Worm (Caenorhabditis elegans): Measurements from ENCODE around the gene eor-2.

The eor-2 gene

ce11 chrX:14607770-14608169 lies 5.0 kb downstream of the eor-2 start:
- TF ChIP-seq nhr-28 (tag; optimal IDR thresholded peaks at IDR 0.05), result no peak
- no peak for TF ChIP-seq ceh-39 (tag; optimal IDR thresholded peaks at IDR 0.05)
- TF ChIP-seq ceh-83 (GFP tag; optimal IDR thresholded peaks at IDR 0.05), result no peak
- no peak for TF ChIP-seq lin-32 (GFP tag; optimal IDR thresholded peaks at IDR 0.05)
- no peak for TF ChIP-seq unc-120 (tag; optimal IDR thresholded peaks at IDR 0.05; ENCODE audit: poor library complexity, severe bottlenecking)
- TF ChIP-seq unc-62 (GFP tag; optimal IDR thresholded peaks at IDR 0.05), result no peak
- TF ChIP-seq mab-5 (tag; optimal IDR thresholded peaks at IDR 0.05), result no peak
- TF ChIP-seq hlh-1 (tag; optimal IDR thresholded peaks at IDR 0.05), result no peak
- TF ChIP-seq lin-13 (tag; optimal IDR thresholded peaks at IDR 0.05), result no peak
- TF ChIP-seq sptf-1 (tag; optimal IDR thresholded peaks at IDR 0.05), result no peak
- no peak for TF ChIP-seq ceh-43 (GFP tag; optimal IDR thresholded peaks at IDR 0.05)
- TF ChIP-seq pha-4 (tag; optimal IDR thresholded peaks at IDR 0.05), result no peak
- TF ChIP-seq nhr-76 (tag; optimal IDR thresholded peaks at IDR 0.05), result no peak
- no peak for TF ChIP-seq elt-3 (tag; optimal IDR thresholded peaks at IDR 0.05)
- no peak for TF ChIP-seq ztf-11 (tag; optimal IDR thresholded peaks at IDR 0.05)
- no peak for TF ChIP-seq elt-1 (tag; optimal IDR thresholded peaks at IDR 0.05; ENCODE audit: borderline replicate concordance, insufficient read depth)

DNA sequence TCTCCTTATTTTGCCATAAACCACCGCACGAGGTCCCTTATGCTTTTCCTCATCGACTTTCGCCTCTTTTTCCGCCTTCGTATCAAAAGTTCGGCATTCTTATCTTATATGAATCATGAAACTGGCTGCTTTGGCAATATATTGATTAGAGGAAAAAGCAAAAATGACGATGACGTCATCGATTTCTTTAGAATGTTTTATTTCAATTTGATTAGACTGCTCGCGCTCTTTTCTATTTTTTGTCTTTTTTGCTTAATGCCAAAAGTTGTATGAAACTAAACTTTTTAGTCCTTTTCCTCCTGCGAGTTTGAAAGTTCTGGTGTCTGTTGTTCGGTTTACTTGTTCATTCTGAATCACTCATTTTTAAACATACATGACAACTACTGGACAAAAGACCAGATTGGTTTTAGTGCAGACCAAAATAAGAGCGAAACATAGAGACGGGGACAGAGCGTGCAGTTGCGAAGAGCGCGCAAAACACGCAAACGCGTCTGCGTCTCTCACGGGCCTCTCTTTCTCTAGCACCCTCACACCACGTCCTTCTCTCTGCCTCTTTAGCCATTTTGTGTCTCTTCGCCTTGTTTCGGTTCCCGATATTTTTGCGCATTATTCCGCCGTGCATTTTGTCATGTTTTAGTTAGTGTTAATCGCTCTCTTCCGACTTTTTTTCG lies 7.4 kb downstream of the eor-2 start:
- TF ChIP-seq nhr-237 (tag; optimal IDR thresholded peaks at IDR 0.05) (no peak), pha-4 (tag; optimal IDR thresholded peaks at IDR 0.05) (peak; percentile 35), ceh-43 (GFP tag; optimal IDR thresholded peaks at IDR 0.05) (no peak), hlh-1 (tag; optimal IDR thresholded peaks at IDR 0.05) (peak; percentile 21), ham-2 (GFP tag; optimal IDR thresholded peaks at IDR 0.05) (peak; percentile 30), unc-62 (GFP tag; optimal IDR thresholded peaks at IDR 0.05) (no peak), zip-8 (tag; optimal IDR thresholded peaks at IDR 0.05) (peak; percentile 83), sem-2 (GFP tag; optimal IDR thresholded peaks at IDR 0.05) (no peak), cnd-1 (tag; optimal IDR thresholded peaks at IDR 0.05) (peak; percentile 10), unc-120 (tag; optimal IDR thresholded peaks at IDR 0.05; ENCODE audit: poor library complexity, severe bottlenecking) (peak; percentile 61), M03D4.4 (tag; optimal IDR thresholded peaks at IDR 0.05) (no peak)

DNA sequence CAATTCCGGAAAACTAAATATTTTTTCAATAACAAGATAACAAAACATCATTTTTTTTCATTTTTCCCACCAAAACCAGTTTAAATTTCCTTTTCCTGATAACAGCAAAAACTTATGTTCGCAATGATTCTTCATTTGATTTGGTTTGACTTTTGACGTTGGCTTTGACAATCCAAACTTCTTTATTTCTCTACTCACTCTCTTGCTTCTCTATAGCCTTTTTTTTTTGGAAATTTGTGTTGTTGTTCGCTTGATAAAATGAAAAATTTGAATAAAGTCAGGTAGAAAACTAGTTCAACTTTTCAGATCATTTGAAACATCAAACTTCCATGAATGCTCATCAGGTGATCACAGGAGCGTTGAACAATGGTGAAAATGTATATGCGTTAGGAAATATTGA lies 8.3 kb downstream of the eor-2 start, which contains the start of gene rbc-1:
rbc-1 (plus strand) TSS at position 301 of the 400 bp plus-strand sequence.
- TF ChIP-seq bed-3 (GFP tag; optimal IDR thresholded peaks at IDR 0.05), result no peak
- no peak for TF ChIP-seq lin-13 (tag; optimal IDR thresholded peaks at IDR 0.05)
- TF ChIP-seq sptf-1 (tag; optimal IDR thresholded peaks at IDR 0.05), result no peak
- TF ChIP-seq mep-1 (tag; optimal IDR thresholded peaks at IDR 0.05), result no peak
- TF ChIP-seq nhr-2 (tag; optimal IDR thresholded peaks at IDR 0.05), result no peak
- no peak for TF ChIP-seq nhr-76 (tag; optimal IDR thresholded peaks at IDR 0.05)
- no peak for TF ChIP-seq ham-2 (GFP tag; optimal IDR thresholded peaks at IDR 0.05)
- no peak for TF ChIP-seq ces-1 (GFP tag; optimal IDR thresholded peaks at IDR 0.05)
- TF ChIP-seq pha-4 (tag; optimal IDR thresholded peaks at IDR 0.05), result no peak
- no peak for TF ChIP-seq cnd-1 (tag; optimal IDR thresholded peaks at IDR 0.05)

DNA sequence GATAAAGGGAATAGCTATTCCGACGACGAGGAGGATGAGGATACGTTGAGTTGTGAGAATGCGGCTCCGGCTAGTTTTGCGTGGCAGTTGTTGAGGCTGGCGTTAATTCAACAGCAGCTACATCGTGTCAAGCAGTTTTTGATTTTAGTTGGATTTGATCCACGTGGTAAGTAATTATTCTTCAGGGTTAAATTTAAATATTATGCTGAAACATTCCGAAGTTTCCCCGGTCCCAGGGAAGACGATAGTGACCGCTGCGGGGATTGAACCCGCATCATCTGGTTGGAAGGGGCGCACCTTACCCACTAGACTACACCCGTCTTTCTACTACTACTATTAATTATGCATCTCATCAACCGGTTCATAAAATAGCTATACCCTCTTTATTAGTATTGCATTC lies 18.4 kb downstream of the eor-2 start:
- TF ChIP-seq mab-5 (tag; optimal IDR thresholded peaks at IDR 0.05) (no peak), mep-1 (tag; optimal IDR thresholded peaks at IDR 0.05) (no peak), snpc-4 (tag; optimal IDR thresholded peaks at IDR 0.05) (no peak), hlh-1 (tag; optimal IDR thresholded peaks at IDR 0.05) (no peak), nhr-12 (tag; optimal IDR thresholded peaks at IDR 0.05) (no peak)

DNA sequence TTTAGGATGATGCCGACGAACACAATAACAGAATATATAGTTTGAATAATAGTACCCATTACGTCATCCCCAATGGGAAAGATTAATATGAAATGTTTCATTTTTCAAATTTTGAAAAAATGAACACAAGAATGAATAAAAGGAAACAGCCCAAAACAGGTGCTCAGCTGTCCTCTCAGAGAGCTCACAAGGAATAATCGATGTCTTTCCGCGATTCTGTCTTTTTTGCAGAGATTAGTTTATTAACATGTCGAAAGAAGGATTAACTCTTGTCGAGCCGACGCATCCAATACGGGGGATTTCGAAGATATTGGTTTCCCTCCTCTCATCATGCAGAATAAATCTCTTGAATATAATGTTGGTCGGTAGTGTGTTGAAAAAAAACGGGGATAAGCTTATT lies 26.0 kb downstream of the eor-2 start, which contains the start of gene F54E4.2:
F54E4.2 (minus strand) TSS at position 101 of the 400 bp plus-strand sequence.
- no peak for TF ChIP-seq mep-1 (tag; optimal IDR thresholded peaks at IDR 0.05)
- TF ChIP-seq hlh-1 (tag; optimal IDR thresholded peaks at IDR 0.05), result no peak
- no peak for TF ChIP-seq nhr-237 (tag; optimal IDR thresholded peaks at IDR 0.05)
- TF ChIP-seq mab-5 (tag; optimal IDR thresholded peaks at IDR 0.05), result no peak
- no peak for TF ChIP-seq ztf-11 (tag; optimal IDR thresholded peaks at IDR 0.05)
- TF ChIP-seq drap-1 (GFP tag; optimal IDR thresholded peaks at IDR 0.05), result no peak
- TF ChIP-seq ceh-83 (GFP tag; optimal IDR thresholded peaks at IDR 0.05), result no peak
- TF ChIP-seq zip-8 (tag; optimal IDR thresholded peaks at IDR 0.05), result peak; percentile 34
- TF ChIP-seq tbx-8 (GFP tag; optimal IDR thresholded peaks at IDR 0.05), result no peak
